Worm (Caenorhabditis elegans): ENCODE results near the gene sel-5.

sel-5 gene

ce11 chrIII:4578385-4578903, at the start of gene sel-5, which contains the start of gene wdr-48:
Gene sel-5, minus strand, starts transcription at chrIII:4578437.
Gene wdr-48, plus strand, starts transcription at chrIII:4578853.
- no peak for TF ChIP-seq ceh-39 (tag; optimal IDR thresholded peaks at IDR 0.05)
- no peak for TF ChIP-seq blmp-1 (tag; optimal IDR thresholded peaks at IDR 0.05)
- no peak for TF ChIP-seq nhr-28 (tag; optimal IDR thresholded peaks at IDR 0.05)
- TF ChIP-seq mls-2 (tag; optimal IDR thresholded peaks at IDR 0.05), result no peak
- peak; percentile 33 for TF ChIP-seq lin-13 (tag; optimal IDR thresholded peaks at IDR 0.05)
- no peak for TF ChIP-seq elt-1 (tag; optimal IDR thresholded peaks at IDR 0.05; ENCODE audit: borderline replicate concordance, insufficient read depth)
- TF ChIP-seq ceh-43 (GFP tag; optimal IDR thresholded peaks at IDR 0.05), result no peak
- no peak for TF ChIP-seq sptf-1 (tag; optimal IDR thresholded peaks at IDR 0.05)
- TF ChIP-seq drap-1 (GFP tag; optimal IDR thresholded peaks at IDR 0.05), result no peak
- peak; percentile 32 for TF ChIP-seq ces-1 (GFP tag; optimal IDR thresholded peaks at IDR 0.05)
- TF ChIP-seq nhr-76 (tag; optimal IDR thresholded peaks at IDR 0.05), result no peak
- TF ChIP-seq elt-3 (tag; optimal IDR thresholded peaks at IDR 0.05), result no peak
- TF ChIP-seq hlh-1 (tag; optimal IDR thresholded peaks at IDR 0.05), result no peak
- TF ChIP-seq unc-62 (GFP tag; optimal IDR thresholded peaks at IDR 0.05), result no peak
- TF ChIP-seq ceh-83 (GFP tag; optimal IDR thresholded peaks at IDR 0.05), result no peak
- no peak for TF ChIP-seq bed-3 (GFP tag; optimal IDR thresholded peaks at IDR 0.05)
- TF ChIP-seq pha-4 (tag; optimal IDR thresholded peaks at IDR 0.05), result no peak
- TF ChIP-seq M03D4.4 (tag; optimal IDR thresholded peaks at IDR 0.05), result no peak
- peak; percentile 74 for TF ChIP-seq lsy-2 (tag; optimal IDR thresholded peaks at IDR 0.05)
- TF ChIP-seq mep-1 (tag; optimal IDR thresholded peaks at IDR 0.05), result peak; percentile 39
- no peak for TF ChIP-seq lin-32 (GFP tag; optimal IDR thresholded peaks at IDR 0.05)
- TF ChIP-seq ztf-11 (tag; optimal IDR thresholded peaks at IDR 0.05), result no peak
- peak; percentile 34 for TF ChIP-seq unc-120 (tag; optimal IDR thresholded peaks at IDR 0.05; ENCODE audit: poor library complexity, severe bottlenecking)
- no peak for TF ChIP-seq unc-39 (tag; optimal IDR thresholded peaks at IDR 0.05)
- TF ChIP-seq mab-5 (tag; optimal IDR thresholded peaks at IDR 0.05), result no peak

ce11 chrIII:4626148-4626922, 48.1 kb upstream of the sel-5 start:
- TF ChIP-seq sem-2 (GFP tag; optimal IDR thresholded peaks at IDR 0.05) (peak; percentile 53), mep-1 (tag; optimal IDR thresholded peaks at IDR 0.05) (no peak), drap-1 (GFP tag; optimal IDR thresholded peaks at IDR 0.05) (peak; percentile 28), M03D4.4 (tag; optimal IDR thresholded peaks at IDR 0.05) (peak; percentile 52), cnd-1 (tag; optimal IDR thresholded peaks at IDR 0.05) (peak; percentile 37)

- no peak for TF ChIP-seq tbx-8 (GFP tag; optimal IDR thresholded peaks at IDR 0.05)
- TF ChIP-seq ces-1 (GFP tag; optimal IDR thresholded peaks at IDR 0.05), result peak; percentile 62
Measured at ce11 chrIII:4622375-4623130, 44.3 kb upstream of the sel-5 start, which contains the start of gene lron-5. Gene lron-5, plus strand, starts transcription at chrIII:4623029.

ce11 chrIII:4616071-4616571, 37.9 kb upstream of the sel-5 start, which contains the start of gene lips-3:
Gene lips-3, plus strand, starts transcription at chrIII:4616528.
- peak; percentile 7 for TF ChIP-seq unc-62 (GFP tag; optimal IDR thresholded peaks at IDR 0.05)
- no peak for TF ChIP-seq ztf-11 (tag; optimal IDR thresholded peaks at IDR 0.05)
- TF ChIP-seq unc-39 (tag; optimal IDR thresholded peaks at IDR 0.05), result no peak
- no peak for TF ChIP-seq elt-1 (tag; optimal IDR thresholded peaks at IDR 0.05; ENCODE audit: borderline replicate concordance, insufficient read depth)
- TF ChIP-seq ham-2 (GFP tag; optimal IDR thresholded peaks at IDR 0.05), result no peak
